Worm (Caenorhabditis elegans) whole organism, mixed stage, embryonic: ENCODE measurements around the gene atf-2.

Experiments used
- M03D4.4 ChIP-seq: sonication (generic microtip); optimal IDR thresholded peaks from 2 replicates; lab custom pipeline; 2017; ENCODE audit warnings: mild to moderate bottlenecking, missing genetic modification characterization, missing compliant biosample characterization
- bed-3 ChIP-seq: fragments of 200-800 bp; sonication (Bioruptor generic); optimal IDR thresholded peaks from 3 replicates; lab custom pipeline; 2018; ENCODE audit warnings: mild to moderate bottlenecking, missing genetic modification characterization, moderate library complexity, missing compliant biosample characterization
- blmp-1 ChIP-seq: fragments of 150-350 bp; optimal IDR thresholded peaks from 2 replicates; lab custom pipeline; 2014; ENCODE audit warnings: missing biosample characterization, missing genetic modification characterization
- ceh-39 ChIP-seq: fragments of 150-350 bp; optimal IDR thresholded peaks from 2 replicates; lab custom pipeline; 2014; ENCODE audit warnings: missing biosample characterization, missing genetic modification characterization
- ceh-43 ChIP-seq: fragments of 200-800 bp; sonication (Bioruptor generic); optimal IDR thresholded peaks from 2 replicates; lab custom pipeline; 2018; ENCODE audit warnings: mild to moderate bottlenecking, missing genetic modification characterization, moderate library complexity, missing compliant biosample characterization
- ceh-83 ChIP-seq: fragments of 200-800 bp; sonication (Bioruptor generic); optimal IDR thresholded peaks from 2 replicates; lab custom pipeline; 2018; ENCODE audit warnings: mild to moderate bottlenecking, missing genetic modification characterization, missing compliant biosample characterization
- cnd-1 ChIP-seq: fragments of 200-800 bp; sonication (Bioruptor generic); optimal IDR thresholded peaks from 2 replicates; lab custom pipeline; 2018; ENCODE audit warnings: mild to moderate bottlenecking, missing genetic modification characterization, missing compliant biosample characterization
- drap-1 ChIP-seq: fragments of 200-800 bp; sonication (Bioruptor generic); optimal IDR thresholded peaks from 3 replicates; lab custom pipeline; 2018; ENCODE audit warnings: mild to moderate bottlenecking, missing genetic modification characterization, missing compliant biosample characterization
- elt-3 ChIP-seq: fragments of 150-350 bp; optimal IDR thresholded peaks from 2 replicates; lab custom pipeline; 2014; ENCODE audit warnings: missing biosample characterization, missing genetic modification characterization
- flh-1 ChIP-seq: fragments of 200-800 bp; sonication (Bioruptor generic); optimal IDR thresholded peaks from 2 replicates; lab custom pipeline; 2018; ENCODE audit warnings: mild to moderate bottlenecking, missing genetic modification characterization, moderate library complexity, missing compliant biosample characterization
- ham-2 ChIP-seq: fragments of 200-800 bp; sonication (Bioruptor generic); optimal IDR thresholded peaks from 2 replicates; lab custom pipeline; 2018; ENCODE audit warnings: mild to moderate bottlenecking, missing genetic modification characterization, missing compliant biosample characterization
- hlh-1 ChIP-seq: fragments of 150-350 bp; optimal IDR thresholded peaks from 2 replicates; lab custom pipeline; 2014; ENCODE audit warnings: missing biosample characterization, missing genetic modification reagents, missing genetic modification characterization
- lin-13 ChIP-seq: fragments of 150-350 bp; optimal IDR thresholded peaks from 2 replicates; lab custom pipeline; 2014; ENCODE audit warnings: missing biosample characterization, missing genetic modification characterization
- lsy-2 ChIP-seq: fragments of 150-350 bp; optimal IDR thresholded peaks from 2 replicates; lab custom pipeline; 2014; ENCODE audit warnings: missing biosample characterization, missing genetic modification characterization
- mab-5 ChIP-seq: fragments of 150-350 bp; optimal IDR thresholded peaks from 2 replicates; lab custom pipeline; 2014; ENCODE audit warnings: missing biosample characterization, missing genetic modification characterization
- nhr-12 ChIP-seq: fragments of 150-350 bp; optimal IDR thresholded peaks from 2 replicates; lab custom pipeline; 2014; ENCODE audit warnings: missing biosample characterization, missing genetic modification characterization
- nhr-2 ChIP-seq: fragments of 150-350 bp; optimal IDR thresholded peaks from 2 replicates; lab custom pipeline; 2014; ENCODE audit warnings: missing biosample characterization, missing genetic modification characterization
- nhr-237 ChIP-seq: fragments of 150-350 bp; optimal IDR thresholded peaks from 2 replicates; lab custom pipeline; 2014; ENCODE audit warnings: missing biosample characterization, missing genetic modification characterization
- nhr-28 ChIP-seq: fragments of 150-350 bp; optimal IDR thresholded peaks from 2 replicates; lab custom pipeline; 2014; ENCODE audit warnings: missing biosample characterization, missing genetic modification characterization
- nhr-76 ChIP-seq: sonication (generic microtip); optimal IDR thresholded peaks from 2 replicates; lab custom pipeline; 2017; ENCODE audit warnings: missing biosample characterization, missing genetic modification characterization
- pha-4 ChIP-seq: fragments of 150-350 bp; optimal IDR thresholded peaks from 2 replicates; lab custom pipeline; 2018; ENCODE audit warnings: missing biosample characterization, missing genetic modification reagents, missing genetic modification characterization
- sem-2 ChIP-seq: fragments of 200-800 bp; sonication (Bioruptor generic); optimal IDR thresholded peaks from 2 replicates; lab custom pipeline; 2018; ENCODE audit warnings: mild to moderate bottlenecking, missing genetic modification characterization, missing compliant biosample characterization
- snpc-4 ChIP-seq: fragments of 150-350 bp; optimal IDR thresholded peaks from 2 replicates; lab custom pipeline; 2014; ENCODE audit warnings: missing biosample characterization, missing genetic modification characterization
- sptf-1 ChIP-seq: sonication (generic microtip); optimal IDR thresholded peaks from 2 replicates; lab custom pipeline; 2017; ENCODE audit warnings: mild to moderate bottlenecking, missing genetic modification characterization, moderate library complexity, missing compliant biosample characterization
- tbx-8 ChIP-seq: fragments of 200-800 bp; sonication (Bioruptor generic); optimal IDR thresholded peaks from 2 replicates; lab custom pipeline; 2018; ENCODE audit warnings: mild to moderate bottlenecking, missing genetic modification characterization, moderate library complexity, missing compliant biosample characterization
- unc-120 ChIP-seq: sonication (generic microtip); optimal IDR thresholded peaks from 2 replicates; lab custom pipeline; 2017; ENCODE audit warnings: missing genetic modification characterization, missing compliant biosample characterization; ENCODE audit not compliant: poor library complexity, severe bottlenecking
- unc-39 ChIP-seq: fragments of 150-350 bp; optimal IDR thresholded peaks from 2 replicates; lab custom pipeline; 2014; ENCODE audit warnings: missing biosample characterization, missing genetic modification characterization
- unc-62 ChIP-seq: fragments of 150-350 bp; optimal IDR thresholded peaks from 2 replicates; lab custom pipeline; 2014; ENCODE audit warnings: missing biosample characterization, missing genetic modification reagents, missing genetic modification characterization
- zip-8 ChIP-seq: fragments of 150-350 bp; optimal IDR thresholded peaks from 2 replicates; lab custom pipeline; 2014; ENCODE audit warnings: missing biosample characterization, missing genetic modification characterization

The atf-2 gene

ce11 chrII:8755270-8755669, 3.5 kb downstream of the atf-2 start, which contains the start of gene K08F8.7:
Gene K08F8.7, minus strand, starts transcription at chrII:8755370.
- TF ChIP-seq ceh-39 (tag; lab: Kevin White, UChicago) (no peak), pha-4 (tag; lab: Kevin White, UChicago) (no peak)

- no peak for TF ChIP-seq pha-4 (tag; lab: Kevin White, UChicago)
- no peak for TF ChIP-seq unc-62 (GFP tag; lab: Kevin White, UChicago)
- no peak for TF ChIP-seq zip-8 (tag; lab: Kevin White, UChicago)
- no peak for TF ChIP-seq nhr-237 (tag; lab: Kevin White, UChicago)
- no peak for TF ChIP-seq bed-3 (GFP tag; lab: Kevin White, UChicago)
- no peak for TF ChIP-seq unc-39 (tag; lab: Kevin White, UChicago)
- no peak for TF ChIP-seq drap-1 (GFP tag; lab: Kevin White, UChicago)
- TF ChIP-seq nhr-28 (tag; lab: Kevin White, UChicago): no peak
- TF ChIP-seq sptf-1 (tag; lab: Kevin White, UChicago): no peak
- no peak for TF ChIP-seq ceh-39 (tag; lab: Kevin White, UChicago)
- no peak for TF ChIP-seq elt-3 (tag; lab: Kevin White, UChicago)
- TF ChIP-seq unc-120 (tag; lab: Kevin White, UChicago): no peak
- TF ChIP-seq ceh-43 (GFP tag; lab: Kevin White, UChicago): no peak
- TF ChIP-seq nhr-76 (tag; lab: Kevin White, UChicago): no peak
- TF ChIP-seq ceh-83 (GFP tag; lab: Kevin White, UChicago): no peak
- TF ChIP-seq snpc-4 (tag; lab: Kevin White, UChicago): no peak
- no peak for TF ChIP-seq mab-5 (tag; lab: Kevin White, UChicago)
- no peak for TF ChIP-seq hlh-1 (tag; lab: Kevin White, UChicago)
- TF ChIP-seq nhr-12 (tag; lab: Kevin White, UChicago): no peak
- no peak for TF ChIP-seq flh-1 (GFP tag; lab: Kevin White, UChicago)
Measured at ce11 chrII:8759493-8759892, 7.7 kb downstream of the atf-2 start, which contains the start of gene fut-1. Gene fut-1, minus strand, starts transcription at chrII:8759593.

- no peak for TF ChIP-seq blmp-1 (tag; lab: Kevin White, UChicago)
- TF ChIP-seq cnd-1 (tag; lab: Kevin White, UChicago): no peak
- no peak for TF ChIP-seq nhr-237 (tag; lab: Kevin White, UChicago)
- TF ChIP-seq hlh-1 (tag; lab: Kevin White, UChicago): no peak
- TF ChIP-seq unc-120 (tag; lab: Kevin White, UChicago): no peak
- TF ChIP-seq snpc-4 (tag; lab: Kevin White, UChicago): no peak
- no peak for TF ChIP-seq sptf-1 (tag; lab: Kevin White, UChicago)
- no peak for TF ChIP-seq flh-1 (GFP tag; lab: Kevin White, UChicago)
- TF ChIP-seq M03D4.4: no peak
- TF ChIP-seq sem-2 (GFP tag; lab: Kevin White, UChicago): no peak
- no peak for TF ChIP-seq nhr-76 (tag; lab: Kevin White, UChicago)
- TF ChIP-seq ham-2 (GFP tag; lab: Kevin White, UChicago): no peak
- no peak for TF ChIP-seq pha-4 (tag; lab: Kevin White, UChicago)
- TF ChIP-seq lsy-2 (tag; lab: Kevin White, UChicago): no peak
- TF ChIP-seq nhr-2 (tag; lab: Kevin White, UChicago): no peak
- TF ChIP-seq unc-39 (tag; lab: Kevin White, UChicago): no peak
- TF ChIP-seq tbx-8 (GFP tag; lab: Kevin White, UChicago): no peak
Measured at ce11 chrII:8761739-8762138, 10.0 kb downstream of the atf-2 start.

DNA sequence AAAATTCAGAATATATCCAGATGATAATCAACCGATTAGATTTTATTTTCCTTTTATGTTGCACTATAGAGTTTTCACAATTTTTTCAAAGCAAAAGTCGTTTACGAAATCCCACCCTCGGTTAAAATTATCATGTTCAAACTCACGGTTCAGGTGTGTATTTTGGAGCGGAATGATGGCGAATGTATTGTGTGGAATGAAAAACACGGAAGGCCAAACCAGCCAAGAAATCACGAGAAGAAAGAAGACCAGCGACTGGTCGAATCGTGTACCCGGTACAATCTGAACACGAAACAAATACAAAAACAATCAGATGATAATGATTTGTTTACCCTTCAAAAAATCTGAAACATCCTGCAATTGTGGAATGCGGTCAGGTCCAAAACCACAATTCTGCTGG, 11.6 kb downstream of the atf-2 start:
- TF ChIP-seq flh-1 (GFP tag; lab: Kevin White, UChicago) (no peak), nhr-2 (tag; lab: Kevin White, UChicago) (no peak), hlh-1 (tag; lab: Kevin White, UChicago) (no peak)

- TF ChIP-seq nhr-76 (tag; lab: Kevin White, UChicago) (no peak), sem-2 (GFP tag; lab: Kevin White, UChicago) (no peak), unc-39 (tag; lab: Kevin White, UChicago) (no peak), ceh-39 (tag; lab: Kevin White, UChicago) (no peak), pha-4 (tag; lab: Kevin White, UChicago) (no peak), unc-62 (GFP tag; lab: Kevin White, UChicago) (no peak), ham-2 (GFP tag; lab: Kevin White, UChicago) (no peak), lin-13 (no peak), tbx-8 (GFP tag; lab: Kevin White, UChicago) (no peak), drap-1 (GFP tag; lab: Kevin White, UChicago) (no peak)
Measured at ce11 chrII:8764332-8764731, 12.5 kb downstream of the atf-2 start.
